Worm (Caenorhabditis elegans): ENCODE measurements around the gene Y105C5A.1270.
A peak's percentile ranks its signal among the peaks of the same experiment; 100 is the strongest.

Y105C5A.1270 gene

DNA sequence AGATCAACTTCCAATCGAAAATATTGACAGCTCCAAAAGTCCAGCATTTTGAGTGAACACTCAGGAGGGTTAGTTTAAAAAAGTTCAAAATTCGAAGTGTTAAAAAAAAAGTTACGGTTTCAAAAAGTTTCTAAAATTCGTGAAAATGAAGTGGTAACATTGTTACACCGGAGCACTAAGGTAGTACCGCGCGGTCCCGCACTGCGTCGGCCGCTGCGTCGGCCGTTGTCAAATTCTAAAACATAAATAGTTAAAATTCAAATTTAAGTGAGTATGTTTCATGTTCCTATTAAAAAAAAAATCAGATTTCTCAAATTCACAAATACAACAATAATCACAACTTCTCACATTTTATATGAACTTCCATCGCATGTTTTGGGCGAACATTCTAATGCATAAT is 21.8 kb upstream of the Y105C5A.1270 start:
- TF ChIP-seq snpc-1.2 (GFP tag; IDR thresholded peaks at IDR 0.05) (peak; percentile 69), D1046.2 (GFP tag; IDR thresholded peaks at IDR 0.05) (no peak)

- TF ChIP-seq snpc-1.2 (GFP tag; IDR thresholded peaks at IDR 0.05) (0 out of 2 replicates have a peak, but pooled peaks have one; percentile 33), attf-4 (tag; optimal IDR thresholded peaks at IDR 0.05) (no peak)
Measured at ce11 chrIV:15861499-15861898, 15.0 kb upstream of the Y105C5A.1270 start.

DNA sequence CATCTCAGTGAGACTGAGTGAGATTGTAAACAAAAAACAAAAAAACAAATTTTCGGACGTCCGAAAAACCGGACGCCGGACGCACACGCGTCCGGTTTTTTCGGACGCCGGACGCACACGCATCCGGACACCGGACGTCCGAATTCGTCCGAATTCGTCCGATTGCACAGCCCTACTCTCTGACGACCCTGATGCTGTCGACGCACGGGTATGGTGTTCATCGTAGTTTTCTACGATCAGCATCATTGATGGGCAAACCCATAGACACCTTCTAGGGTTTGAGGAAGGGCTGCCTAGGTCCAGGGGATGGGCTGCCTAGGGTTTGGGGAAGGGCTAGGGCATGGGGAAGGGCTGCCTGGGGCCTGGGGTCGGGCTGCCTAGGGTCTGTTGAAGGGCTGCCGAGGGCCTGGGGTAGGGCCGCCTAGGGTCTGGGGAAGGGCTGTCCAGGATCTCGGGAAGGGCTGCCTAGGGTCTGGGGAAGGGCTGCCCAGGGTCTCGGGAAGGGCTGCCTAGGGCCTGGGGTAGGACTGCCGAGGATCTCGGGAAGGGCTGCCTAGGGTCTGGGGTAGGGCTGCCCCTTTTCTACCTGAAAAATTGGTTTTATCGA is 7.5 kb upstream of the Y105C5A.1270 start:
- TF ChIP-seq ZK546.5 (tag; optimal IDR thresholded peaks at IDR 0.05) (no peak), ctbp-1 (GFP tag; IDR thresholded peaks at IDR 0.05) (no peak), lin-38 (GFP tag; IDR thresholded peaks at IDR 0.05) (peak; percentile 22; the same call in 1 of the 2 replicates), spr-3 (GFP tag; optimal IDR thresholded peaks at IDR 0.05) (no peak), snpc-1.2 (GFP tag; IDR thresholded peaks at IDR 0.05) (peak; percentile 49; the same call in 1 of the 2 replicates), set-16 (GFP tag; IDR thresholded peaks at IDR 0.05) (peak; percentile 98), madf-5 (GFP tag; IDR thresholded peaks at IDR 0.05) (0 out of 4 replicates have a peak, but pooled peaks of 1 of the 2 experiments have one; percentile 4), nhr-10 (tag; optimal IDR thresholded peaks at IDR 0.05) (no peak), mxl-2 (GFP tag; conservative IDR thresholded peaks at IDR 0.05) (no peak)

- TF ChIP-seq mxl-3 (GFP tag; optimal IDR thresholded peaks at IDR 0.05) (no peak), tra-1 (GFP tag; IDR thresholded peaks at IDR 0.05) (no peak), zip-2 (tag; optimal IDR thresholded peaks at IDR 0.05) (no peak), ZK546.5 (tag; optimal IDR thresholded peaks at IDR 0.05) (no peak), egl-43 (GFP tag; IDR thresholded peaks at IDR 0.05) (peak; percentile 59; the same call in 1 of the 2 replicates), dmd-9 (GFP tag; IDR thresholded peaks at IDR 0.05) (no peak), set-16 (GFP tag; IDR thresholded peaks at IDR 0.05) (peak; percentile 47; the same call in 1 of the 2 replicates), hlh-11 (tag; optimal IDR thresholded peaks at IDR 0.05) (no peak), dmd-8 (GFP tag; IDR thresholded peaks at IDR 0.05) (no peak), dve-1 (tag; optimal IDR thresholded peaks at IDR 0.05; ENCODE audit: insufficient read depth) (peak; percentile 2), Y48G9A.11 (GFP tag; IDR thresholded peaks at IDR 0.05) (no peak), snpc-1.2 (GFP tag; IDR thresholded peaks at IDR 0.05) (peak; percentile 78), lim-7 (GFP tag; IDR thresholded peaks at IDR 0.05) (0 out of 2 replicates have a peak, but pooled peaks have one; percentile 16), aha-1 (tag) (no peak), hmg-1.1 (GFP tag; IDR thresholded peaks at IDR 0.05) (no peak), ctbp-1 (GFP tag; IDR thresholded peaks at IDR 0.05) (no peak), zfp-3 (GFP tag; conservative IDR thresholded peaks at IDR 0.05) (no peak), ZK337.2 (GFP tag; IDR thresholded peaks at IDR 0.05) (no peak), D1046.2 (GFP tag; IDR thresholded peaks at IDR 0.05) (no peak), spr-1 (tag; optimal IDR thresholded peaks at IDR 0.05) (no peak), zip-11 (GFP tag; IDR thresholded peaks at IDR 0.05) (no peak), mdt-29 (GFP tag; IDR thresholded peaks at IDR 0.05) (0 out of 2 replicates have a peak, but pooled peaks have one; percentile 6), daf-16 (GFP tag; optimal IDR thresholded peaks at IDR 0.05) (no peak), daf-16 (tag; optimal IDR thresholded peaks at IDR 0.05) (no peak), tag-97 (GFP tag; IDR thresholded peaks at IDR 0.05) (no peak)
Measured at ce11 chrIV:15852875-15853793, 6.7 kb upstream of the Y105C5A.1270 start.

- TF ChIP-seq daf-19 (GFP tag; conservative IDR thresholded peaks at IDR 0.05) (no peak), nhr-77 (tag; optimal IDR thresholded peaks at IDR 0.05) (no peak), ztf-7 (tag; optimal IDR thresholded peaks at IDR 0.05) (no peak), hmg-1.1 (GFP tag; IDR thresholded peaks at IDR 0.05) (no peak), nhr-48 (tag; optimal IDR thresholded peaks at IDR 0.05) (no peak), ZK337.2 (GFP tag; IDR thresholded peaks at IDR 0.05) (no peak), Y48G9A.11 (GFP tag; IDR thresholded peaks at IDR 0.05) (no peak), mxl-3 (GFP tag; optimal IDR thresholded peaks at IDR 0.05) (no peak), lir-3 (tag; optimal IDR thresholded peaks at IDR 0.05) (no peak), D1046.2 (GFP tag; IDR thresholded peaks at IDR 0.05) (no peak), ztf-11 (tag; optimal IDR thresholded peaks at IDR 0.05) (no peak), madf-9 (GFP tag; conservative IDR thresholded peaks at IDR 0.05) (no peak), ceh-32 (tag; optimal IDR thresholded peaks at IDR 0.05; ENCODE audit: poor library complexity) (no peak)
Measured at ce11 chrIV:15850647-15851046, 4.2 kb upstream of the Y105C5A.1270 start.
